Worm (Caenorhabditis elegans) whole organism, L3 larva: ENCODE measurements around the gene F47C12.8.

ENCODE experiments used
- R02D3.7 ChIP-seq: fragments of 150-350 bp; optimal IDR thresholded peaks from 2 replicates; lab custom pipeline; 2014; ENCODE audit warnings: missing biosample characterization, missing genetic modification characterization
- ZK546.5 ChIP-seq: sonication (generic microtip); optimal IDR thresholded peaks from 2 replicates; lab custom pipeline; 2017; ENCODE audit warnings: missing biosample characterization, missing genetic modification characterization
- aly-2 ChIP-seq: fragments of 150-350 bp; optimal IDR thresholded peaks from 2 replicates; lab custom pipeline; 2014; ENCODE audit warnings: missing biosample characterization, missing genetic modification characterization
- ama-1 ChIP-seq: fragments of 150-350 bp; optimal IDR thresholded peaks from 2 replicates; lab custom pipeline; 2018
- ceh-28 ChIP-seq: fragments of 150-350 bp; optimal IDR thresholded peaks from 2 replicates; lab custom pipeline; 2014; ENCODE audit warnings: missing biosample characterization, missing genetic modification reagents, missing genetic modification characterization
- ceh-9 ChIP-seq: sonication (generic microtip); optimal IDR thresholded peaks from 2 replicates; lab custom pipeline; 2018; ENCODE audit warnings: missing biosample characterization, missing genetic modification characterization
- daf-12 ChIP-seq: fragments of 150-350 bp; optimal IDR thresholded peaks from 2 replicates; lab custom pipeline; 2014; ENCODE audit warnings: missing biosample characterization, missing genetic modification reagents, missing genetic modification characterization
- egl-27 ChIP-seq: sonication (generic microtip); optimal IDR thresholded peaks from 4 replicates; lab custom pipeline; 2017; ENCODE audit warnings: missing biosample characterization, missing genetic modification reagents, missing genetic modification characterization
- egl-5 ChIP-seq: fragments of 150-350 bp; optimal IDR thresholded peaks from 2 replicates; lab custom pipeline; 2017; ENCODE audit warnings: missing biosample characterization, missing genetic modification reagents, missing genetic modification characterization, inconsistent platforms
- elt-1 ChIP-seq: fragments of 150-350 bp; optimal IDR thresholded peaks from 2 replicates; lab custom pipeline; 2014; ENCODE audit warnings: missing biosample characterization, missing genetic modification characterization
- elt-2 ChIP-seq: sonication (generic microtip); optimal IDR thresholded peaks from 2 replicates; lab custom pipeline; 2016; ENCODE audit warnings: missing genetic modification reagents, mild to moderate bottlenecking, missing genetic modification characterization, missing compliant biosample characterization
- eor-1 ChIP-seq, 2 experiments: fragments of 150-350 bp; optimal IDR thresholded peaks; 2 replicates each; lab custom pipeline; 2014 to 2018; ENCODE audit warnings: missing biosample characterization in 2 of 2, missing genetic modification characterization in 2 of 2
- fkh-2 ChIP-seq: fragments of 150-350 bp; optimal IDR thresholded peaks from 2 replicates; lab custom pipeline; 2014; ENCODE audit warnings: missing biosample characterization, missing genetic modification reagents, missing genetic modification characterization
- fos-1 ChIP-seq: fragments of 150-350 bp; optimal IDR thresholded peaks from 2 replicates; lab custom pipeline; 2014; ENCODE audit warnings: missing biosample characterization, missing genetic modification characterization
- hmg-11 ChIP-seq: sonication (generic microtip); optimal IDR thresholded peaks from 2 replicates; lab custom pipeline; 2016; ENCODE audit warnings: missing genetic modification characterization, missing compliant biosample characterization
- jun-1 ChIP-seq: fragments of 150-350 bp; optimal IDR thresholded peaks from 2 replicates; lab custom pipeline; 2014; ENCODE audit warnings: missing biosample characterization, missing genetic modification reagents, missing genetic modification characterization
- lin-15B ChIP-seq: fragments of 150-350 bp; optimal IDR thresholded peaks from 2 replicates; lab custom pipeline; 2014; ENCODE audit warnings: missing biosample characterization, missing genetic modification characterization
- lin-39 ChIP-seq: fragments of 150-350 bp; optimal IDR thresholded peaks from 2 replicates; lab custom pipeline; 2018; ENCODE audit warnings: missing biosample characterization, missing genetic modification reagents, missing genetic modification characterization
- lsy-12 ChIP-seq: sonication (generic microtip); optimal IDR thresholded peaks from 2 replicates; lab custom pipeline; 2016; ENCODE audit warnings: mild to moderate bottlenecking, missing genetic modification characterization, missing compliant biosample characterization
- mdl-1 ChIP-seq: fragments of 150-350 bp; optimal IDR thresholded peaks from 2 replicates; lab custom pipeline; 2014; ENCODE audit warnings: missing biosample characterization, missing genetic modification characterization
- mml-1 ChIP-seq: fragments of 150-350 bp; sonication (generic microtip); optimal IDR thresholded peaks from 3 replicates; lab custom pipeline; 2014; ENCODE audit warnings: missing biosample characterization, missing genetic modification characterization
- nfya-1 ChIP-seq: sonication (generic microtip); optimal IDR thresholded peaks from 2 replicates; lab custom pipeline; 2017; ENCODE audit warnings: missing genetic modification characterization, mild to moderate bottlenecking, missing compliant biosample characterization, antibody characterized with exemption, moderate library complexity; ENCODE audit not compliant: insufficient read depth
- nhr-12 ChIP-seq: fragments of 150-350 bp; optimal IDR thresholded peaks from 2 replicates; lab custom pipeline; 2014; ENCODE audit warnings: missing biosample characterization, missing genetic modification characterization
- nhr-23 ChIP-seq: fragments of 150-350 bp; optimal IDR thresholded peaks from 2 replicates; lab custom pipeline; 2014; ENCODE audit warnings: missing biosample characterization, missing genetic modification reagents, missing genetic modification characterization
- nhr-237 ChIP-seq: fragments of 150-350 bp; optimal IDR thresholded peaks from 2 replicates; lab custom pipeline; 2014; ENCODE audit warnings: missing biosample characterization, missing genetic modification characterization
- nhr-25 ChIP-seq: sonication (generic microtip); optimal IDR thresholded peaks from 2 replicates; lab custom pipeline; 2017; ENCODE audit warnings: missing biosample characterization, missing genetic modification characterization
- nhr-28 ChIP-seq: fragments of 150-350 bp; optimal IDR thresholded peaks from 2 replicates; lab custom pipeline; 2014; ENCODE audit warnings: missing biosample characterization, missing genetic modification characterization
- nhr-43 ChIP-seq: sonication (generic microtip); optimal IDR thresholded peaks from 2 replicates; lab custom pipeline; 2016; ENCODE audit warnings: mild to moderate bottlenecking, missing genetic modification characterization, missing compliant biosample characterization; ENCODE audit not compliant: poor library complexity, severe bottlenecking
- nhr-67 ChIP-seq: fragments of 150-350 bp; optimal IDR thresholded peaks from 2 replicates; lab custom pipeline; 2014; ENCODE audit warnings: missing biosample characterization, missing genetic modification characterization
- nhr-76 ChIP-seq: fragments of 150-350 bp; sonication (generic microtip); optimal IDR thresholded peaks from 5 replicates; lab custom pipeline; 2014; ENCODE audit warnings: missing biosample characterization, missing genetic modification characterization
- pha-4 ChIP-seq: fragments of 150-350 bp; optimal IDR thresholded peaks from 2 replicates; lab custom pipeline; 2014; ENCODE audit warnings: missing biosample characterization, missing genetic modification reagents, missing genetic modification characterization
- pqm-1 ChIP-seq: fragments of 150-350 bp; optimal IDR thresholded peaks from 2 replicates; lab custom pipeline; 2017; ENCODE audit warnings: missing biosample characterization, missing genetic modification characterization, inconsistent platforms
- sea-2 ChIP-seq: fragments of 150-350 bp; sonication (generic microtip); optimal IDR thresholded peaks from 4 replicates; lab custom pipeline; 2014; ENCODE audit warnings: missing biosample characterization, missing genetic modification reagents, missing genetic modification characterization
- skn-1 ChIP-seq: fragments of 150-350 bp; optimal IDR thresholded peaks from 2 replicates; lab custom pipeline; 2014; ENCODE audit warnings: missing biosample characterization, missing genetic modification characterization
- snpc-4 ChIP-seq: fragments of 150-350 bp; optimal IDR thresholded peaks from 2 replicates; lab custom pipeline; 2014; ENCODE audit warnings: missing biosample characterization, missing genetic modification characterization
- tbx-2 ChIP-seq: sonication (generic microtip); optimal IDR thresholded peaks from 2 replicates; lab custom pipeline; 2016; ENCODE audit warnings: mild to moderate bottlenecking, missing genetic modification characterization, missing compliant biosample characterization
- zag-1 ChIP-seq: fragments of 150-350 bp; optimal IDR thresholded peaks from 2 replicates; lab custom pipeline; 2014; ENCODE audit warnings: missing biosample characterization, missing genetic modification characterization
- ztf-11 ChIP-seq: fragments of 150-350 bp; optimal IDR thresholded peaks from 2 replicates; lab custom pipeline; 2014; ENCODE audit warnings: missing biosample characterization, missing genetic modification characterization
- ztf-4 ChIP-seq: fragments of 150-350 bp; optimal IDR thresholded peaks from 2 replicates; lab custom pipeline; 2014; ENCODE audit warnings: missing biosample characterization, missing genetic modification characterization

The F47C12.8 gene

DNA sequence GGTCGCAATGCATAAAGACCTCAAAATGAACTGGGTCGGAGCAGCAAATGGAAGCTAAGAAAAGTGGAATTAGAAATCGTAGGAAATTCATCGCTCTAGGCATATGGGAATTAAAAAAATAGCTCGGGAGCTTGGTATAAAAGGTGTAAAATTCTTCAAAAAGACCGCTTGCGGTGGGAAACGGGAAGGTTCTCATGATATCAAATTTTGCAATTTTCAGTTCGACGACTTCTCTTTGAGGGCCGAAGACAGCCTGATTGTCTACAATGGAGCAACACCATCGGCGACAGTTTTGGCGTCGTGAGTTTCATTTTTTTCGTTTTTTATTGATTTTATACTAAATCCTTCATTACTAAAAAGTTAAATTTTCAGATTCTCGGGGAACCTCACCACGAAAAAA lies at the start of gene F47C12.8:
F47C12.8 (minus strand) TSS at position 101 of the 400 bp plus-strand sequence.
- no peak for TF ChIP-seq zag-1 (tag; lab: Kevin White, UChicago)
- TF ChIP-seq ztf-4 (tag; lab: Kevin White, UChicago): no peak
- TF ChIP-seq elt-2 (tag; lab: Kevin White, UChicago): no peak
- no peak for TF ChIP-seq egl-5
- TF ChIP-seq ceh-9 (tag; lab: Kevin White, UChicago): no peak
- TF ChIP-seq nhr-67 (tag; lab: Kevin White, UChicago): no peak
- TF ChIP-seq nhr-237: no peak
- no peak for TF ChIP-seq nhr-43 (tag; lab: Kevin White, UChicago)
- TF ChIP-seq elt-1: no peak
- no peak for TF ChIP-seq mml-1 (tag; lab: Kevin White, UChicago)
- no peak for TF ChIP-seq nhr-23 (tag; lab: Kevin White, UChicago)
- TF ChIP-seq lsy-12 (tag; lab: Kevin White, UChicago): no peak
- no peak for TF ChIP-seq ztf-11 (tag; lab: Kevin White, UChicago)
- no peak for TF ChIP-seq fkh-2 (tag; lab: Kevin White, UChicago)
- no peak for TF ChIP-seq lin-39 (tag; lab: Kevin White, UChicago)
- TF ChIP-seq nhr-25 (tag; lab: Kevin White, UChicago): no peak

DNA sequence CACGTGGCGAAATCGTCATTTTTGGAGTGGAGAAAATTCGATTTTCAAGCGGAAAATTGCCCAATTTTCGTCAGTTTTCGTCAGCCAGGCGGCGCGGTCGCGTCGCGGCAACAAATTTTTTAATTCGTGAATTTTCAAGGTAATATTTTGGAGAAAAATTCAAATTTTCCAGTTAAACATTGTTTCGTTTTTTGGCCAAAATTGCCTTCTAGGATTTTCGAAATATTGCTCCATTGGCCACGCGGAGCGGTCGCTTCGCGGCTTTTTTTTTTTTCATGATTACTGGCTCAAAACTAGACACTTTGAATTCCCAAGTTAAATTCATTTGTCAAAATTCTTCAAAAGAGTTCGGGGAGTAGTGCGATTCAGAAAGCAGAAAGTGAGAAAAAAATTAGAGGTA lies 49.2 kb upstream of the F47C12.8 start:
- TF ChIP-seq hmg-11 (no peak), R02D3.7 (tag; lab: Kevin White, UChicago) (no peak), tbx-2 (tag; lab: Kevin White, UChicago) (no peak), nhr-237 (no peak), eor-1 (tag; optimal IDR thresholded peaks at IDR 0.05; lab: Kevin White, UChicago) (no peak), mml-1 (tag; lab: Kevin White, UChicago) (no peak), snpc-4 (tag; lab: Kevin White, UChicago) (no peak)

DNA sequence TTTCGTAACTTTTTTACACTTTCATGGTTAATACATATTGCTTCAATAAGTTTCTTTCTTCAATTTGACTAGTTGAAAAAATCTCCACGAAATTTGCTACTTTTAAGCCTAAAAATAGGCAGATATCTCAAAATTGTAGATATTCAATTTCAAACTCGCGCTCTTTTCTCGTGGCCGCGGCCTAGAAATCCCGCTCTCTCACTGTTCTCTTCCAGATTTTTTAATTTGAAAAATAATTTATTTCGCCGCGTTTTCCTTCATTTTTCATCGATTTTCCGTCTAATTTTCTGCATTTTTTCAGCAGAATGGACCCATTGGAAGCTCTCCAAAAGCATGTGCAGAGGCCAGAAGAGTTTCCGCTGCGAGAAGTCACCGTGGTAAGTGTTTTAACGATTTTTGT lies 43.9 kb upstream of the F47C12.8 start, which contains the start of gene cdc-73:
cdc-73 (plus strand) TSS at position 302 of the 400 bp plus-strand sequence.
- TF ChIP-seq zag-1 (tag; lab: Kevin White, UChicago) (no peak), ztf-4 (tag; lab: Kevin White, UChicago) (no peak), snpc-4 (tag; lab: Kevin White, UChicago) (peak; percentile 35), mdl-1 (no peak), lin-15B (peak; percentile 19), nfya-1 (tag; lab: Kevin White, UChicago) (peak; percentile 35), pha-4 (tag; lab: Kevin White, UChicago) (peak; percentile 39), sea-2 (GFP tag; lab: Kevin White, UChicago) (no peak), egl-27 (tag; lab: Kevin White, UChicago) (no peak), nhr-23 (tag; lab: Kevin White, UChicago) (peak; percentile 10)

DNA sequence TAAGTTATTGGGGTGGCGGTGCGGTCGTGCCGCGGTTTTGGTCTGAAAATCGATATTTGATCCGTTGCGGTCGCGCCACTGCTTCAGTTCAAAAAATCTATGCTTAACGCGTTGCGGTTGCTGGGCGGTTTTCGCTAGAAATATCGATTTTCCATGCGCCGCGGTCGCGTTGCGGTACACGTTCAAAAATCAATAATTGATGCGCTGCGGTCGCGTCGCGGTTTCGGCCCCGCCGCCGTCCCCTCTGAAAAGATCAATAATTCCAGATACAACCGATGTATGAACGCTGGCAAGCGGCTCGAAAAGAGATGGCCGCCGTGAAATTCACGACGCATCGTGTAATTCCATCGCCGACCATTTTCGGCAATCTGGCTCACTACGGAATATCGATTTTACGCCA lies 42.6 kb upstream of the F47C12.8 start:
- TF ChIP-seq ZK546.5 (tag; lab: Kevin White, UChicago) (no peak), skn-1 (tag; lab: Kevin White, UChicago) (no peak), aly-2 (no peak), ama-1 (lab: Kevin White, UChicago) (no peak), ceh-28 (tag; lab: Kevin White, UChicago) (no peak), fos-1 (tag; lab: Kevin White, UChicago) (no peak), pha-4 (tag; lab: Kevin White, UChicago) (no peak), R02D3.7 (tag; lab: Kevin White, UChicago) (no peak), lin-39 (tag; lab: Kevin White, UChicago) (no peak), nhr-237 (no peak)

DNA sequence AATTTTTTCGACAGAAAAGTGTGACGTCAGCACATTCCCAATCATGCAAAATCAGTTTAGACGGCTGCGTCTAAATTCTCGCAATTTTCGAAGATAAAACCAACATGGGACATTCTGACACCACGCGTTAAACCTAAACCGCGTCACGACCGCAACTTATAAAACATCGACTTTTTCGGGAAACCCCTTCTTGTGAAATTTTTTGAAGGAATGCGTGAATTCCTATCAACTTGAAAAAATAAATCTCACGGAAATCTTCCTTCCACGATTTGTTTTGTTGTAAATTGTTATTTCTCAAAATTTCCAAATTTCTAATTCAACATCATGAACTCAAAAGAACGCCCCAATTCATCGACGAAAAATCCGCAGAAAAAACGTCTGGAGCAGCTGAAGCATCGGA lies 41.6 kb upstream of the F47C12.8 start, which contains the start of gene F35F11.2:
F35F11.2 (plus strand) TSS at position 301 of the 400 bp plus-strand sequence.
- TF ChIP-seq elt-1 (no peak), hmg-11 (no peak), nfya-1 (tag; lab: Kevin White, UChicago) (no peak), ceh-28 (tag; lab: Kevin White, UChicago) (no peak), daf-12 (no peak), nhr-23 (tag; lab: Kevin White, UChicago) (no peak), jun-1 (tag; lab: Kevin White, UChicago) (no peak), lin-15B (no peak), nhr-12 (tag; lab: Kevin White, UChicago) (no peak), pqm-1 (tag; lab: Kevin White, UChicago) (no peak), snpc-4 (tag; lab: Kevin White, UChicago) (no peak), skn-1 (tag; lab: Kevin White, UChicago) (no peak), sea-2 (GFP tag; lab: Kevin White, UChicago) (no peak), fos-1 (tag; lab: Kevin White, UChicago) (no peak), nhr-76 (tag; lab: Kevin White, UChicago) (no peak), nhr-28 (tag; lab: Kevin White, UChicago) (no peak)
